Fruit fly (Drosophila melanogaster): ENCODE data around the gene CG1677.
A peak's percentile ranks its signal among the peaks of the same experiment; 100 is the strongest.

- TF ChIP-seq OdsH (GFP tag; optimal IDR thresholded peaks at IDR 0.05): peak; percentile 6
- no peak for TF ChIP-seq CG11902 (GFP tag; optimal IDR thresholded peaks at IDR 0.05)
- no peak for TF ChIP-seq CG6854 (GFP tag; optimal IDR thresholded peaks at IDR 0.05)
- no peak for TF ChIP-seq Eip75B (GFP tag; optimal IDR thresholded peaks at IDR 0.05)
- TF ChIP-seq eg (GFP tag; IDR thresholded peaks at IDR 0.05): no peak
- no peak for TF ChIP-seq Eip93F (GFP tag; optimal IDR thresholded peaks at IDR 0.05)
- no peak for TF ChIP-seq Blimp-1 (GFP tag; optimal IDR thresholded peaks at IDR 0.05)
- TF ChIP-seq CG1621 (tag; optimal IDR thresholded peaks at IDR 0.05): no peak
- TF ChIP-seq CG16779 (tag; optimal IDR thresholded peaks at IDR 0.05): no peak
- TF ChIP-seq CG3032 (tag; optimal IDR thresholded peaks at IDR 0.05): no peak
Observed at dm6 chrX:7332493-7332892, 73.1 kb downstream of the CG1677 start.

All from whole organism, prepupa.